Worm (Caenorhabditis elegans): ENCODE measurements around the gene Y43C5A.2.

DNA sequence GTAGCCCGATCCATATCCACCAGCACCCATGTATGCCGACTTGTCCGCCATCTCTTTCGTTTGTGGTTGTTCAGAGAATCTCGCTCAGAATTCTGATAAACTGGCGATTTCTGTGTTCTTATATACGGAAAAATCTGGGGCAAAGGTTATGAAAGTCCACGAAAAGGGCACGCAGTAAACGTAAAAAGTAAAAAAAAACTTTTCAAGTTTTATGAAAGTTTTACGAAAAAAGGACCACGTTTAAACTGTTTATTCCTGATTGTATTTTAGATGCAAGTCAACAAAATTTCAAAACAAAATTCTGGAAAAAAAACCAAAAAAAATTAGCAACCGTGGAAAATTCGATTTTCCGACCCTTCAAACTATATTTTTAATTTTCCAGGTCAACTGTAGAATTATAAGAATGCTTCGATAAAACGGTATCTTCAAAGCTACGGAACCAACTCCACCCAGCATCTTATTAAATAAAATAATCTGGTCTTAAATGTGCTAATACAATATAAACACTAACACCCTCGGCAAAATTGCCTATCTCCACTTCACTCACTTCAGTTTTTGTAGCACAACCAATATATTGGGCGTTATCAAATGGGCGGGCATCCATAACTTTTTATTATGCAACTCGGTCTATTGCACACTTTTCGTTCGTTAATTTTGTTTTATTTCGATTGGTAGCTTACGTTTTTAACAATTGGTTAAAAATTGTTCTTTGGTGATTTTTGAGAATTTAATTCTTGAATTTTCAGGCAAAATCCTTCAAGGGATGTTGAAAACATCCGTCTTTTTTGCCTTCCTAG, at the start of gene Y43C5A.2, which contains the start of gene nspd-7:
- TF ChIP-seq dmd-4 (tag; optimal IDR thresholded peaks at IDR 0.05; ENCODE audit: borderline replicate concordance) = no peak
- TF ChIP-seq rnt-1 (tag; optimal IDR thresholded peaks at IDR 0.05) = no peak
- TF ChIP-seq hlh-6 (tag; optimal IDR thresholded peaks at IDR 0.05) = no peak
